Worm (Caenorhabditis elegans) whole organism, L1 larva: ENCODE measurements around the gene T23F2.5.

Experiments used
- C04F5.9 ChIP-seq: sonication (generic microtip); optimal IDR thresholded peaks from 2 replicates; lab custom pipeline; 2016; ENCODE audit warnings: missing genetic modification characterization, missing compliant biosample characterization
- Y116A8C.19 ChIP-seq: sonication (generic microtip); optimal IDR thresholded peaks from 2 replicates; lab custom pipeline; 2016; ENCODE audit warnings: missing compliant biosample characterization, missing genetic modification characterization, borderline replicate concordance
- aly-2 ChIP-seq: fragments of 150-350 bp; optimal IDR thresholded peaks from 2 replicates; lab custom pipeline; 2014; ENCODE audit warnings: missing biosample characterization, missing genetic modification characterization
- blmp-1 ChIP-seq: fragments of 150-350 bp; optimal IDR thresholded peaks from 2 replicates; lab custom pipeline; 2014; ENCODE audit warnings: missing biosample characterization, missing genetic modification characterization
- ceh-82 ChIP-seq, 3 experiments: fragments of 150-350 bp in 1 of 3; sonication (generic microtip) in 2 of 3; optimal IDR thresholded peaks; 2 replicates each; lab custom pipeline; 2014 to 2017; ENCODE audit warnings: missing biosample characterization in 3 of 3, missing genetic modification characterization in 3 of 3
- ceh-88 ChIP-seq: fragments of 200-800 bp; sonication (Bioruptor generic); IDR thresholded peaks from 2 replicates; pipeline ENCODE4 v1.3.6; 2022; ENCODE audit warnings: missing genetic modification characterization, missing compliant biosample characterization
- ceh-90 ChIP-seq: sonication (generic microtip); optimal IDR thresholded peaks from 2 replicates; lab custom pipeline; 2016; ENCODE audit warnings: missing genetic modification characterization, missing compliant biosample characterization
- ces-1 ChIP-seq: fragments of 150-350 bp; optimal IDR thresholded peaks from 2 replicates; lab custom pipeline; 2014; ENCODE audit warnings: missing biosample characterization, missing genetic modification reagents, missing genetic modification characterization
- dsc-1 ChIP-seq: sonication (generic microtip); optimal IDR thresholded peaks from 2 replicates; lab custom pipeline; 2016; ENCODE audit warnings: mild to moderate bottlenecking, missing genetic modification characterization, missing compliant biosample characterization
- efl-1 ChIP-seq, 4 experiments: fragments of 150-350 bp; optimal IDR thresholded peaks in 3 of 4; peaks in 1 of 4; 1 replicate in 1 of 4; 2 replicates in 3 of 4; lab custom pipeline; 2014; ENCODE audit warnings: missing biosample characterization in 2 of 4, missing genetic modification characterization in 2 of 4, missing genetic modification reagents in 2 of 4
- efl-3 ChIP-seq: fragments of 200-800 bp; sonication (Bioruptor generic); optimal IDR thresholded peaks from 2 replicates; lab custom pipeline; 2018; ENCODE audit warnings: mild to moderate bottlenecking, missing genetic modification characterization, missing compliant biosample characterization
- egl-27 ChIP-seq, 2 experiments: fragments of 150-350 bp in 1 of 2; sonication (generic microtip); optimal IDR thresholded peaks; 3 replicates each; lab custom pipeline; 2017 to 2018; ENCODE audit warnings: missing biosample characterization in 2 of 2, missing genetic modification characterization in 2 of 2, missing genetic modification reagents in 2 of 2
- elt-2 ChIP-seq: sonication (generic microtip); optimal IDR thresholded peaks from 2 replicates; lab custom pipeline; 2016; ENCODE audit warnings: missing genetic modification characterization, mild to moderate bottlenecking, inconsistent platforms, missing compliant biosample characterization, missing genetic modification reagents
- elt-3 ChIP-seq, 6 experiments: fragments of 150-350 bp in 1 of 6; sonication (generic microtip); optimal IDR thresholded peaks; 2 replicates each; lab custom pipeline; 2017 to 2018; ENCODE audit warnings: missing biosample characterization in 6 of 6, missing genetic modification characterization in 6 of 6, inconsistent platforms in 1 of 6
- ets-5 ChIP-seq: fragments of 200-800 bp; sonication (Bioruptor generic); IDR thresholded peaks from 2 replicates; pipeline ENCODE4 v1.3.6; 2022; ENCODE audit warnings: missing genetic modification characterization, missing compliant biosample characterization
- fkh-4 ChIP-seq: sonication (generic microtip); optimal IDR thresholded peaks from 2 replicates; lab custom pipeline; 2016; ENCODE audit warnings: missing compliant biosample characterization, missing genetic modification characterization, borderline replicate concordance
- fos-1 ChIP-seq: fragments of 150-350 bp; optimal IDR thresholded peaks from 2 replicates; lab custom pipeline; 2014; ENCODE audit warnings: missing biosample characterization, missing genetic modification characterization
- hlh-17 ChIP-seq: fragments of 200-800 bp; sonication (Bioruptor generic); optimal IDR thresholded peaks from 2 replicates; lab custom pipeline; 2018; ENCODE audit warnings: missing genetic modification characterization, mild to moderate bottlenecking, missing compliant biosample characterization, moderate library complexity, borderline replicate concordance
- hlh-4 ChIP-seq: sonication (generic microtip); optimal IDR thresholded peaks from 2 replicates; lab custom pipeline; 2016; ENCODE audit warnings: mild to moderate bottlenecking, missing genetic modification characterization, missing compliant biosample characterization
- hpl-2 ChIP-seq: fragments of 150-350 bp; optimal IDR thresholded peaks from 2 replicates; lab custom pipeline; 2014; ENCODE audit warnings: missing biosample characterization, missing genetic modification reagents, missing genetic modification characterization
- lin-35 ChIP-seq, 2 experiments: fragments of 150-350 bp; optimal IDR thresholded peaks; 2 replicates each; lab custom pipeline; 2014; ENCODE audit warnings: missing biosample characterization in 2 of 2, missing genetic modification characterization in 2 of 2, missing genetic modification reagents in 2 of 2
- lir-3 ChIP-seq: sonication (generic microtip); optimal IDR thresholded peaks from 2 replicates; lab custom pipeline; 2016; ENCODE audit warnings: mild to moderate bottlenecking, missing genetic modification characterization, moderate library complexity, missing compliant biosample characterization; ENCODE audit not compliant: poor library complexity
- mab-9 ChIP-seq: fragments of 200-800 bp; sonication (Bioruptor generic); IDR thresholded peaks from 2 replicates; pipeline ENCODE4 v1.3.6; 2022; ENCODE audit warnings: missing genetic modification reagents, missing genetic modification characterization, missing compliant biosample characterization
- mdl-1 ChIP-seq, 2 experiments: fragments of 150-350 bp; optimal IDR thresholded peaks; 2 replicates each; lab custom pipeline; 2014 to 2017; ENCODE audit warnings: missing biosample characterization in 2 of 2, missing genetic modification characterization in 2 of 2, inconsistent platforms in 1 of 2
- nhr-12 ChIP-seq: sonication (generic microtip); optimal IDR thresholded peaks from 2 replicates; lab custom pipeline; 2017; ENCODE audit warnings: missing biosample characterization, missing genetic modification characterization
- nhr-20 ChIP-seq: sonication (generic microtip); optimal IDR thresholded peaks from 2 replicates; lab custom pipeline; 2016; ENCODE audit warnings: mild to moderate bottlenecking, missing genetic modification characterization, missing compliant biosample characterization
- nhr-47 ChIP-seq: sonication (generic microtip); optimal IDR thresholded peaks from 2 replicates; lab custom pipeline; 2016; ENCODE audit warnings: mild to moderate bottlenecking, missing genetic modification characterization, moderate library complexity, missing compliant biosample characterization
- nhr-76 ChIP-seq: sonication (generic microtip); optimal IDR thresholded peaks from 2 replicates; lab custom pipeline; 2017; ENCODE audit warnings: missing biosample characterization, missing genetic modification characterization
- nhr-90 ChIP-seq: sonication (generic microtip); optimal IDR thresholded peaks from 2 replicates; lab custom pipeline; 2016; ENCODE audit warnings: mild to moderate bottlenecking, missing genetic modification characterization, missing compliant biosample characterization; ENCODE audit not compliant: poor library complexity
- pag-3 ChIP-seq: sonication (generic microtip); optimal IDR thresholded peaks from 2 replicates; lab custom pipeline; 2017; ENCODE audit warnings: missing genetic modification characterization, mild to moderate bottlenecking, missing compliant biosample characterization, antibody characterized with exemption, borderline replicate concordance; ENCODE audit not compliant: insufficient read depth
- pax-3 ChIP-seq: fragments of 200-800 bp; sonication (Bioruptor generic); optimal IDR thresholded peaks from 2 replicates; lab custom pipeline; 2018; ENCODE audit warnings: mild to moderate bottlenecking, missing genetic modification characterization, moderate library complexity, missing compliant biosample characterization
- pqm-1 ChIP-seq: sonication (generic microtip); optimal IDR thresholded peaks from 3 replicates; lab custom pipeline; 2017; ENCODE audit warnings: missing biosample characterization, missing genetic modification characterization
- rnt-1 ChIP-seq: sonication (generic microtip); optimal IDR thresholded peaks from 2 replicates; lab custom pipeline; 2016; ENCODE audit warnings: mild to moderate bottlenecking, missing genetic modification characterization, moderate library complexity, missing compliant biosample characterization
- skn-1 ChIP-seq: fragments of 150-350 bp; optimal IDR thresholded peaks from 2 replicates; lab custom pipeline; 2014; ENCODE audit warnings: missing biosample characterization, missing genetic modification characterization
- snpc-4 ChIP-seq: fragments of 150-350 bp; optimal IDR thresholded peaks from 2 replicates; lab custom pipeline; 2014; ENCODE audit warnings: missing biosample characterization, missing genetic modification characterization
- sox-4 ChIP-seq: sonication (generic microtip); optimal IDR thresholded peaks from 2 replicates; lab custom pipeline; 2016; ENCODE audit warnings: missing genetic modification characterization, missing compliant biosample characterization
- tbx-2 ChIP-seq: sonication (generic microtip); optimal IDR thresholded peaks from 2 replicates; lab custom pipeline; 2016; ENCODE audit warnings: missing genetic modification characterization, missing compliant biosample characterization
- tlp-1 ChIP-seq: fragments of 150-350 bp; optimal IDR thresholded peaks from 2 replicates; lab custom pipeline; 2014; ENCODE audit warnings: missing biosample characterization, missing genetic modification characterization
- unc-130 ChIP-seq: fragments of 150-350 bp; optimal IDR thresholded peaks from 2 replicates; lab custom pipeline; 2017; ENCODE audit warnings: missing biosample characterization, missing genetic modification characterization, inconsistent platforms
- unc-30 ChIP-seq: sonication (generic microtip); optimal IDR thresholded peaks from 2 replicates; lab custom pipeline; 2017; ENCODE audit warnings: missing biosample characterization, missing genetic modification characterization
- unc-62 ChIP-seq: fragments of 150-350 bp; optimal IDR thresholded peaks from 2 replicates; lab custom pipeline; 2014; ENCODE audit warnings: missing biosample characterization, missing genetic modification reagents, missing genetic modification characterization
- unc-86 ChIP-seq: sonication (generic microtip); optimal IDR thresholded peaks from 2 replicates; lab custom pipeline; 2016; ENCODE audit warnings: missing genetic modification characterization, missing compliant biosample characterization
- vab-15 ChIP-seq: sonication (generic microtip); optimal IDR thresholded peaks from 2 replicates; lab custom pipeline; 2017; ENCODE audit warnings: missing genotype, mild to moderate bottlenecking, missing genetic modification characterization, missing compliant biosample characterization
- ztf-11 ChIP-seq, 2 experiments: sonication (generic microtip); optimal IDR thresholded peaks; 2 replicates each; lab custom pipeline; 2016 to 2017; ENCODE audit warnings: missing genetic modification characterization in 2 of 2, missing biosample characterization in 1 of 2, missing compliant biosample characterization in 1 of 2
- ztf-4 ChIP-seq: fragments of 150-350 bp; optimal IDR thresholded peaks from 2 replicates; lab custom pipeline; 2014; ENCODE audit warnings: missing biosample characterization, missing genetic modification characterization

The T23F2.5 gene

ce11 chrX:5538416-5538815 is 21.5 kb upstream of the T23F2.5 start, which contains the start of gene lgx-1:
Gene lgx-1 (minus strand): TSS chrX:5538516.
- no peak for TF ChIP-seq elt-3 (tag; optimal IDR thresholded peaks at IDR 0.05; lab: Kevin White, UChicago)
- no peak for TF ChIP-seq elt-2 (tag; lab: Kevin White, UChicago)
- no peak for TF ChIP-seq snpc-4
- TF ChIP-seq vab-15: no peak
- no peak for TF ChIP-seq skn-1
- TF ChIP-seq ceh-88 (GFP tag; lab: Robert Waterston, UW): no peak
- TF ChIP-seq efl-3: no peak
- no peak for TF ChIP-seq fos-1 (tag; lab: Kevin White, UChicago)
- no peak for TF ChIP-seq C04F5.9 (tag; lab: Kevin White, UChicago)
- no peak for TF ChIP-seq hlh-17 (GFP tag; lab: Kevin White, UChicago)
- no peak for TF ChIP-seq ceh-82 (tag; optimal IDR thresholded peaks at IDR 0.05; lab: Kevin White, UChicago)
- no peak for TF ChIP-seq hpl-2 (GFP tag; lab: Kevin White, UChicago)
- no peak for TF ChIP-seq sox-4 (tag; lab: Kevin White, UChicago)
- no peak for TF ChIP-seq mab-9 (GFP tag; lab: Robert Waterston, UW)
- TF ChIP-seq ztf-4 (tag; lab: Kevin White, UChicago): no peak

ce11 chrX:5524260-5524659 is 7.3 kb upstream of the T23F2.5 start:
- TF ChIP-seq pqm-1 (tag; lab: Kevin White, UChicago) (peak; percentile 17), elt-3 (tag; optimal IDR thresholded peaks at IDR 0.05; lab: Kevin White, UChicago) (peak in 1 of 6 experiments; percentile 74), blmp-1 (tag; lab: Kevin White, UChicago) (peak; percentile 76), nhr-20 (tag; lab: Kevin White, UChicago) (peak; percentile 57), ceh-90 (no peak), mdl-1 (tag; optimal IDR thresholded peaks at IDR 0.05; lab: Kevin White, UChicago) (no peak), efl-1 (optimal IDR thresholded peaks at IDR 0.05; lab: Kevin White, UChicago) (no peak), efl-1 (GFP tag; optimal IDR thresholded peaks at IDR 0.05 in 1 of 2; lab: Kevin White, UChicago) (peak in 1 of 2 experiments; percentile 2), hlh-4 (tag; lab: Kevin White, UChicago) (no peak), lin-35 (GFP tag; optimal IDR thresholded peaks at IDR 0.05; lab: Kevin White, UChicago) (peak in 1 of 2 experiments; percentile 0), elt-2 (tag; lab: Kevin White, UChicago) (peak; percentile 53)

- TF ChIP-seq rnt-1 (tag; lab: Kevin White, UChicago): peak; percentile 59
- TF ChIP-seq unc-62 (GFP tag; lab: Kevin White, UChicago): no peak
- TF ChIP-seq nhr-12 (tag; lab: Kevin White, UChicago): no peak
- no peak for TF ChIP-seq pag-3
- no peak for TF ChIP-seq ces-1 (GFP tag; lab: Kevin White, UChicago)
- TF ChIP-seq mdl-1 (tag; optimal IDR thresholded peaks at IDR 0.05; lab: Kevin White, UChicago): peak in 1 of 2 experiments; percentile 55
- TF ChIP-seq mab-9 (GFP tag; lab: Robert Waterston, UW): no peak
- peak; percentile 37 for TF ChIP-seq nhr-90 (tag; lab: Kevin White, UChicago)
- TF ChIP-seq elt-3 (tag; optimal IDR thresholded peaks at IDR 0.05; lab: Kevin White, UChicago): peak in 2 of 6 experiments; percentile 23 to 39
- TF ChIP-seq lir-3: no peak
- TF ChIP-seq aly-2 (tag; lab: Kevin White, UChicago): no peak
- no peak for TF ChIP-seq tlp-1 (tag; lab: Kevin White, UChicago)
- TF ChIP-seq fkh-4 (tag; lab: Kevin White, UChicago): no peak
- TF ChIP-seq tbx-2 (tag; lab: Kevin White, UChicago): no peak
- no peak for TF ChIP-seq Y116A8C.19
- TF ChIP-seq unc-86 (tag; lab: Kevin White, UChicago): no peak
- TF ChIP-seq unc-130: peak; percentile 26
- no peak for TF ChIP-seq egl-27 (tag; optimal IDR thresholded peaks at IDR 0.05; lab: Kevin White, UChicago)
- TF ChIP-seq unc-30 (tag; lab: Kevin White, UChicago): no peak
- TF ChIP-seq ets-5 (GFP tag; lab: Robert Waterston, UW): no peak
- TF ChIP-seq nhr-47 (tag; lab: Kevin White, UChicago): no peak
- no peak for TF ChIP-seq dsc-1 (tag; lab: Kevin White, UChicago)
- no peak for TF ChIP-seq hpl-2 (GFP tag; lab: Kevin White, UChicago)
- TF ChIP-seq snpc-4: no peak
- TF ChIP-seq ztf-4 (tag; lab: Kevin White, UChicago): no peak
- TF ChIP-seq ztf-11 (tag; optimal IDR thresholded peaks at IDR 0.05; lab: Kevin White, UChicago): no peak
- no peak for TF ChIP-seq nhr-76
- no peak for TF ChIP-seq pax-3 (tag; lab: Kevin White, UChicago)
Observed at ce11 chrX:5522769-5523601, 6.0 kb upstream of the T23F2.5 start, which contains the start of gene mboa-3. Gene mboa-3 (minus strand): TSS chrX:5522819.
